Worm (Caenorhabditis elegans): ENCODE measurements around the gene lin-46.

The lin-46 gene

ce11 chrV:13003378-13003777, 34.7 kb downstream of the lin-46 start (continued):
- TF ChIP-seq sptf-2 (GFP tag; optimal IDR thresholded peaks at IDR 0.05) (peak; percentile 37), F57C9.4 (tag; optimal IDR thresholded peaks at IDR 0.05) (no peak), ets-4 (GFP tag; optimal IDR thresholded peaks at IDR 0.05) (no peak), lin-54 (GFP tag; optimal IDR thresholded peaks at IDR 0.05) (peak; percentile 63), aptf-2 (GFP tag; conservative IDR thresholded peaks at IDR 0.05) (no peak), sdz-38 (tag; optimal IDR thresholded peaks at IDR 0.05) (no peak)

- TF ChIP-seq D2030.7 (GFP tag; IDR thresholded peaks at IDR 0.05) (peak; percentile 24; the same call in 1 of the 2 replicates), snpc-1.3 (tag; optimal IDR thresholded peaks at IDR 0.05; ENCODE audit: insufficient read depth) (no peak), Y56A3A.18 (GFP tag; IDR thresholded peaks at IDR 0.05) (no peak), B0261.1 (tag; optimal IDR thresholded peaks at IDR 0.05) (no peak), egrh-3 (GFP tag; IDR thresholded peaks at IDR 0.05) (peak; percentile 69), lin-40 (tag; optimal IDR thresholded peaks at IDR 0.05) (no peak), athp-1 (tag; optimal IDR thresholded peaks at IDR 0.05) (no peak), ztf-3 (GFP tag; optimal IDR thresholded peaks at IDR 0.05) (no peak), F52B5.7 (tag; optimal IDR thresholded peaks at IDR 0.05) (no peak), F37B4.10 (GFP tag; IDR thresholded peaks at IDR 0.05) (0 out of 2 replicates have a peak, but pooled peaks have one; percentile 25), C17E4.6 (GFP tag; IDR thresholded peaks at IDR 0.05) (no peak), K11D2.4 (GFP tag; IDR thresholded peaks at IDR 0.05) (0 out of 2 replicates have a peak, but pooled peaks have one; percentile 11), ztf-6 (GFP tag; IDR thresholded peaks at IDR 0.05) (no peak), aptf-3 (GFP tag; IDR thresholded peaks at IDR 0.05) (no peak), egl-18 (GFP tag; IDR thresholded peaks at IDR 0.05) (no peak), lin-26 (GFP tag; IDR thresholded peaks at IDR 0.05) (0 out of 2 replicates have a peak, but pooled peaks have one; percentile 34), tbp1 (GFP tag; optimal IDR thresholded peaks at IDR 0.05) (no peak), zfh-2 (GFP tag; conservative IDR thresholded peaks at IDR 0.05) (peak; percentile 88)
Measured at ce11 chrV:13004374-13004773, 35.7 kb downstream of the lin-46 start.

- no peak for TF ChIP-seq ccch-3 (GFP tag; optimal IDR thresholded peaks at IDR 0.05)
- TF ChIP-seq tbx-9 (tag; optimal IDR thresholded peaks at IDR 0.05; ENCODE audit: borderline replicate concordance), result no peak
- TF ChIP-seq rec-8 (tag; optimal IDR thresholded peaks at IDR 0.05), result no peak
- 0 out of 2 replicates have a peak, but pooled peaks have one; percentile 7 for TF ChIP-seq F33H1.4 (GFP tag; IDR thresholded peaks at IDR 0.05)
- TF ChIP-seq somi-1 (GFP tag; optimal IDR thresholded peaks at IDR 0.05), result no peak
- no peak for TF ChIP-seq snpc-4 (GFP tag; optimal IDR thresholded peaks at IDR 0.05)
- peak in 2 of 4 experiments; percentile 2 to 24 for TF ChIP-seq snpc-4 (tag; optimal IDR thresholded peaks at IDR 0.05)
- no peak for TF ChIP-seq cebp-1 (GFP tag; IDR thresholded peaks at IDR 0.05)
- peak; percentile 19 for TF ChIP-seq cebp-1 (tag; optimal IDR thresholded peaks at IDR 0.05)
- TF ChIP-seq mxl-1 (tag; optimal IDR thresholded peaks at IDR 0.05), result peak; percentile 20
- TF ChIP-seq chd-7 (tag; optimal IDR thresholded peaks at IDR 0.05), result no peak
- TF ChIP-seq F49E8.2 (tag; optimal IDR thresholded peaks at IDR 0.05; ENCODE audit: insufficient read depth), result peak; percentile 72
- TF ChIP-seq hrde-1 (tag; optimal IDR thresholded peaks at IDR 0.05; ENCODE audit: borderline replicate concordance), result peak; percentile 88
- peak; percentile 30 for TF ChIP-seq lin-54 (GFP tag; optimal IDR thresholded peaks at IDR 0.05)
- TF ChIP-seq lsl-1 (GFP tag; optimal IDR thresholded peaks at IDR 0.05), result peak; percentile 1
- peak; percentile 49; the same call in 1 of the 2 replicates for TF ChIP-seq madf-6 (GFP tag; IDR thresholded peaks at IDR 0.05)
- TF ChIP-seq lin-26 (GFP tag; IDR thresholded peaks at IDR 0.05), result no peak; the same call in 1 of the 2 replicates
- TF ChIP-seq let-526 (GFP tag; IDR thresholded peaks at IDR 0.05), result no peak
- peak; percentile 25; the same call in 1 of the 2 replicates for TF ChIP-seq Y53G8AR.9 (GFP tag; conservative IDR thresholded peaks at IDR 0.05)
- TF ChIP-seq athp-1 (tag; optimal IDR thresholded peaks at IDR 0.05), result peak; percentile 51
- TF ChIP-seq ceh-27 (GFP tag; optimal IDR thresholded peaks at IDR 0.05), result no peak
- peak; percentile 43 for TF ChIP-seq snpc-1.3 (tag; optimal IDR thresholded peaks at IDR 0.05; ENCODE audit: insufficient read depth)
- no peak for TF ChIP-seq Y56A3A.18 (GFP tag; IDR thresholded peaks at IDR 0.05)
- peak; percentile 47; the same call in 1 of the 2 replicates for TF ChIP-seq hsf-1 (GFP tag; IDR thresholded peaks at IDR 0.05)
- 0 out of 2 replicates have a peak, but pooled peaks have one; percentile 14 for TF ChIP-seq hmg-1.2 (GFP tag; IDR thresholded peaks at IDR 0.05)
- peak; percentile 39 for TF ChIP-seq tlf-1 (GFP tag; optimal IDR thresholded peaks at IDR 0.05)
Measured at ce11 chrV:13006754-13007153, 38.1 kb downstream of the lin-46 start.
